Worm (Caenorhabditis elegans) whole organism, L4 larva: ENCODE data around the gene dhc-3.

Source experiments
- jun-1 ChIP-seq: fragments of 150-350 bp; optimal IDR thresholded peaks from 2 replicates; lab custom pipeline; 2014; ENCODE audit warnings: missing biosample characterization, missing genetic modification reagents, missing genetic modification characterization
- snpc-4 ChIP-seq: fragments of 150-350 bp; optimal IDR thresholded peaks from 2 replicates; lab custom pipeline; 2014; ENCODE audit warnings: missing biosample characterization, missing genetic modification characterization

DNA sequence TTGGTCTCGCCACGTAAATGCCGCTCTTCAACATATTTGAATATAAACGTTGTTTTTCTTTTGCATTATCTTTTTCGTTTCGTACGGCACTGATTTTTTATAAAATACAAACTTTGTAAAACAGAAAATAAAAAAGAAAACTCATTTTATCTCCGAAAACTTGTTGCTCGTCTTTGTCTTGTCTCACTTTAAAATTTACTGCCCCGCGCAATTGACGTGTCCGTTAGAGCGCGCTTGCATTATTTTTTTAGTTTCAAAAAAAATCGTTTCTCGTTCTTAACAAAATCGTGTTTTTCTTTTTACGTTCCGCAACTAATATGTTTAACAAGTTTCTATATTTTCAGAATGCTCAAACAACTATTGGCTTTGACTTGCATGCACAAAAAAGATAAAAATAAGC lies 13.8 kb downstream of the dhc-3 start, which contains the start of gene noca-1:
- TF ChIP-seq snpc-4 (no peak), jun-1 (no peak)
